Worm (Caenorhabditis elegans): ENCODE measurements around the gene sir-2.2.

The sir-2.2 gene

ce11 chrX:13294669-13295068 lies 33.2 kb upstream of the sir-2.2 start, which contains the start of gene srd-36:
srd-36 (minus strand) TSS chrX:13294769.
- TF ChIP-seq ref-1 (GFP tag; conservative IDR thresholded peaks at IDR 0.05) (no peak), cog-1 (tag; optimal IDR thresholded peaks at IDR 0.05) (no peak), flt-1 (GFP tag; IDR thresholded peaks at IDR 0.05) (no peak), klf-2 (GFP tag; conservative IDR thresholded peaks at IDR 0.05) (no peak)

- no peak for TF ChIP-seq klf-2 (GFP tag; conservative IDR thresholded peaks at IDR 0.05)
- TF ChIP-seq T22C8.4 (GFP tag; IDR thresholded peaks at IDR 0.05) = no peak
- no peak for TF ChIP-seq med-1 (GFP tag; optimal IDR thresholded peaks at IDR 0.05; ENCODE audit: insufficient read depth)
- no peak for TF ChIP-seq flt-1 (GFP tag; IDR thresholded peaks at IDR 0.05)
- TF ChIP-seq tab-1 (GFP tag; IDR thresholded peaks at IDR 0.05) = no peak
- no peak for TF ChIP-seq ref-1 (GFP tag; conservative IDR thresholded peaks at IDR 0.05)
- no peak for TF ChIP-seq ztf-29 (GFP tag; IDR thresholded peaks at IDR 0.05)
- TF ChIP-seq cog-1 (tag; optimal IDR thresholded peaks at IDR 0.05) = no peak
- TF ChIP-seq ztf-23 (GFP tag; IDR thresholded peaks at IDR 0.05) = no peak
Observed at ce11 chrX:13300503-13300902, 27.4 kb upstream of the sir-2.2 start, which contains the start of gene srd-39. srd-39 (minus strand) TSS chrX:13300603.

DNA sequence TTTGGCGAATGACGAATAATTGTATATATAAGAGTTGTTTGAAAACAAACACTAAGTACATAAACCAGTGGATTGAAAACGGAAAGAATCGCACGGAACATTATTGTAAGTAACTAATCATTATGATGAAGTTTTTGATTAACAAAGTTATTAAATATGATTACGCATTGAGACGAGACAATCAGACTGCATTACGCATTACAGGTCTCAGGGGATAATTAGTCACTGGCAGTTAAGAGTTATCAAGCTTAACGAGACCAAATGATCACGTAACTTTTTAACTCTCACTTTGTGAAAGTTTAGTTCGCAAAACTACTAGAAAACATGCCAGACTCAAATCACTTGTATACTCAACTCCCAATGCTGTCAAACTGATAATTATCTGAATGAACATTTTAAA lies 24.5 kb upstream of the sir-2.2 start, which contains the start of gene srd-42:
Gene srd-42, minus strand, starts transcription at position 101 of the 400 bp plus-strand sequence.
- TF ChIP-seq med-1 (GFP tag; optimal IDR thresholded peaks at IDR 0.05; ENCODE audit: insufficient read depth) = no peak
- no peak for TF ChIP-seq T22C8.4 (GFP tag; IDR thresholded peaks at IDR 0.05)
- no peak for TF ChIP-seq cog-1 (tag; optimal IDR thresholded peaks at IDR 0.05)
- TF ChIP-seq ztf-29 (GFP tag; IDR thresholded peaks at IDR 0.05) = no peak
- TF ChIP-seq ref-1 (GFP tag; conservative IDR thresholded peaks at IDR 0.05) = no peak
- TF ChIP-seq ztf-23 (GFP tag; IDR thresholded peaks at IDR 0.05) = no peak
- TF ChIP-seq flt-1 (GFP tag; IDR thresholded peaks at IDR 0.05) = no peak
- no peak for TF ChIP-seq klf-2 (GFP tag; conservative IDR thresholded peaks at IDR 0.05)
- TF ChIP-seq tab-1 (GFP tag; IDR thresholded peaks at IDR 0.05) = no peak

- TF ChIP-seq klf-2 (GFP tag; conservative IDR thresholded peaks at IDR 0.05) (no peak), tab-1 (GFP tag; IDR thresholded peaks at IDR 0.05) (no peak), T22C8.4 (GFP tag; IDR thresholded peaks at IDR 0.05) (no peak), ztf-29 (GFP tag; IDR thresholded peaks at IDR 0.05) (no peak), med-1 (GFP tag; optimal IDR thresholded peaks at IDR 0.05; ENCODE audit: insufficient read depth) (no peak), ztf-23 (GFP tag; IDR thresholded peaks at IDR 0.05) (no peak), flt-1 (GFP tag; IDR thresholded peaks at IDR 0.05) (no peak), ref-1 (GFP tag; conservative IDR thresholded peaks at IDR 0.05) (no peak)
Observed at ce11 chrX:13305779-13306178, 22.1 kb upstream of the sir-2.2 start, which contains the start of gene srd-43. srd-43 (minus strand) TSS chrX:13305844.

DNA sequence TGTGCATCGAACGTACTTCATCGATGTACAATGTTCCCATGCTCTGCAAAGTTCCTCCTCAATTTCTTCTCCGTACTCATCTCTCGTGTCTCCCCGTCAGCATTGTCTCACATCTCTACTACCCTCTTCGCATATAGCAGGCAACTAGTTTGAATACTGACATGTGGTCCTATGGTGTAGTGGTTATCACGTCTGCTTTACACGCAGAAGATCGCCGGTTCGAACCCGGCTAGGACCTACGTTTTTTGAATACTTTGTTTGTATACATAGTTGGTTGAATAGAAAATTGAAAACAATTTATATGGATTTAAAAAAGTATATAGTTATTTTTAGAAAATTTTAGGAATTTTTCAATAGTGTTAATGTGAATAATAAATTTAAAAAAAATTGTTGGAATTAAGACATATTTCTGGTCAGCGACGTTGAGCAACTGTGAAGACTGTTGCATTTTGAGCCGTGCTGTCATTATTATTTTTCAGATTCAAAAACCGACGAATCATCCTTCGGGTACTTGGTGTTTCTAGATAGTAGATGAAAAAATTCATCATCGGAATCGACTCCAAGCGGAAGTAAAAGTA lies 20.9 kb upstream of the sir-2.2 start:
- TF ChIP-seq ztf-29 (GFP tag; IDR thresholded peaks at IDR 0.05) = peak; percentile 96
- peak; percentile 65 for TF ChIP-seq med-1 (GFP tag; optimal IDR thresholded peaks at IDR 0.05; ENCODE audit: insufficient read depth)
- TF ChIP-seq T22C8.4 (GFP tag; IDR thresholded peaks at IDR 0.05) = peak; percentile 95
- TF ChIP-seq flt-1 (GFP tag; IDR thresholded peaks at IDR 0.05) = peak; percentile 97
- peak; percentile 97 for TF ChIP-seq cog-1 (tag; optimal IDR thresholded peaks at IDR 0.05)
- TF ChIP-seq ztf-23 (GFP tag; IDR thresholded peaks at IDR 0.05) = peak; percentile 97
- peak; percentile 94 for TF ChIP-seq klf-2 (GFP tag; conservative IDR thresholded peaks at IDR 0.05)
- peak; percentile 96 for TF ChIP-seq tab-1 (GFP tag; IDR thresholded peaks at IDR 0.05)
- TF ChIP-seq ref-1 (GFP tag; conservative IDR thresholded peaks at IDR 0.05) = peak; percentile 91

- TF ChIP-seq flt-1 (GFP tag; IDR thresholded peaks at IDR 0.05) (no peak), med-1 (GFP tag; optimal IDR thresholded peaks at IDR 0.05; ENCODE audit: insufficient read depth) (no peak), tab-1 (GFP tag; IDR thresholded peaks at IDR 0.05) (no peak), ztf-23 (GFP tag; IDR thresholded peaks at IDR 0.05) (no peak), klf-2 (GFP tag; conservative IDR thresholded peaks at IDR 0.05) (no peak)
Observed at ce11 chrX:13307852-13308251, 20.0 kb upstream of the sir-2.2 start.

ce11 chrX:13308745-13309144 lies 19.1 kb upstream of the sir-2.2 start, which contains the start of gene srxa-8:
srxa-8 (minus strand) TSS chrX:13308845.
- TF ChIP-seq ztf-29 (GFP tag; IDR thresholded peaks at IDR 0.05) (no peak), flt-1 (GFP tag; IDR thresholded peaks at IDR 0.05) (no peak), T22C8.4 (GFP tag; IDR thresholded peaks at IDR 0.05) (no peak), klf-2 (GFP tag; conservative IDR thresholded peaks at IDR 0.05) (no peak)

ce11 chrX:13310763-13311162 lies 17.1 kb upstream of the sir-2.2 start:
- TF ChIP-seq ztf-23 (GFP tag; IDR thresholded peaks at IDR 0.05) (no peak), T22C8.4 (GFP tag; IDR thresholded peaks at IDR 0.05) (no peak), ref-1 (GFP tag; conservative IDR thresholded peaks at IDR 0.05) (no peak), ztf-29 (GFP tag; IDR thresholded peaks at IDR 0.05) (no peak)

ce11 chrX:13311641-13312423 lies 16.0 kb upstream of the sir-2.2 start, which contains the start of gene F46G10.1:
F46G10.1 (minus strand) TSS chrX:13311755.
- TF ChIP-seq ztf-23 (GFP tag; IDR thresholded peaks at IDR 0.05) = no peak

DNA sequence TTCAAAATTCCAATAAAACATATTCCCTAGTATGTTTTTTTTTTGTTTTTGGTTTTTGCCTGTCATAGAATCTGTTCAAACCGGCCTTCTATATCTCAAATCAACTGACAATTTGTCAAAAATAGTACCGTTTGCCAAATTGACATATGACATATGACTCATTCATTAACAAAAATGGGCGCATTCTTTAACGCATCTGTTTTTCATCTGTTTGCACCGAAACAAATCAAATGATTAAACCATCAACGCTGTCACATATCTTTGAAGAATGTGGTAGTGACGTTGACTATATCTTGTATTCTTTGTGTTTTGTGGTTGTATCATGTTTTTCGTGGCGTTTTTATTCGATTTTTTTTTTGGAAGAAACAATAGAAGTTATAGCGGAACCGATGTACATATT lies 12.8 kb upstream of the sir-2.2 start:
- TF ChIP-seq ref-1 (GFP tag; conservative IDR thresholded peaks at IDR 0.05) (no peak), tab-1 (GFP tag; IDR thresholded peaks at IDR 0.05) (no peak), cog-1 (tag; optimal IDR thresholded peaks at IDR 0.05) (no peak), med-1 (GFP tag; optimal IDR thresholded peaks at IDR 0.05; ENCODE audit: insufficient read depth) (no peak), flt-1 (GFP tag; IDR thresholded peaks at IDR 0.05) (no peak), ztf-23 (GFP tag; IDR thresholded peaks at IDR 0.05) (no peak), ztf-29 (GFP tag; IDR thresholded peaks at IDR 0.05) (no peak), T22C8.4 (GFP tag; IDR thresholded peaks at IDR 0.05) (no peak)

Measured in whole organism, midembryonic.